Fruit fly (Drosophila melanogaster): ENCODE measurements around the gene CycK.

The CycK gene

dm6 chr2L:22129581-22130300 lies at the start of gene CycK (continued):
- TF ChIP-seq CG11902 (GFP tag; optimal IDR thresholded peaks at IDR 0.05) (no peak), CG1621 (tag; optimal IDR thresholded peaks at IDR 0.05) (no peak), CG6792 (GFP tag; optimal IDR thresholded peaks at IDR 0.05) (no peak), CG6163 (GFP tag; IDR thresholded peaks at IDR 0.05) (no peak), CG6854 (GFP tag; optimal IDR thresholded peaks at IDR 0.05) (no peak), CG8632 (GFP tag; optimal IDR thresholded peaks at IDR 0.05) (no peak), OdsH (GFP tag; optimal IDR thresholded peaks at IDR 0.05) (peak; percentile 4), Eip75B (GFP tag; optimal IDR thresholded peaks at IDR 0.05) (no peak), fd59A (GFP tag; optimal IDR thresholded peaks at IDR 0.05) (no peak)

- TF ChIP-seq CG6276 (GFP tag; optimal IDR thresholded peaks at IDR 0.05) = no peak
- no peak for TF ChIP-seq ss (GFP tag; optimal IDR thresholded peaks at IDR 0.05)
- no peak for TF ChIP-seq CG8319 (GFP tag; optimal IDR thresholded peaks at IDR 0.05)
- no peak for TF ChIP-seq CG4318 (GFP tag; optimal IDR thresholded peaks at IDR 0.05)
These were observed 46.5 kb upstream of the CycK start for dm6 chr2L:22176398-22176797.

dm6 chr2L:22175101-22175500 lies 45.2 kb upstream of the CycK start, which contains the start of gene CG3635:
Gene CG3635 (plus strand): TSS chr2L:22175415.
- TF ChIP-seq cyc (GFP tag; optimal IDR thresholded peaks at IDR 0.05) (no peak), topi (GFP tag; optimal IDR thresholded peaks at IDR 0.05) (no peak), CG34406 (GFP tag; optimal IDR thresholded peaks at IDR 0.05) (no peak), dac (GFP tag; optimal IDR thresholded peaks at IDR 0.05) (no peak), ss (GFP tag; optimal IDR thresholded peaks at IDR 0.05) (no peak), Hr4 (GFP tag; optimal IDR thresholded peaks at IDR 0.05) (no peak), Smox (GFP tag; optimal IDR thresholded peaks at IDR 0.05) (no peak), esn (GFP tag; optimal IDR thresholded peaks at IDR 0.05) (no peak), CG6276 (GFP tag; optimal IDR thresholded peaks at IDR 0.05) (no peak), Met (GFP tag; optimal IDR thresholded peaks at IDR 0.05) (no peak), Sox14 (GFP tag; optimal IDR thresholded peaks at IDR 0.05) (no peak), CG6792 (GFP tag; optimal IDR thresholded peaks at IDR 0.05) (no peak), achi (GFP tag; optimal IDR thresholded peaks at IDR 0.05) (no peak), CG31627 (GFP tag; optimal IDR thresholded peaks at IDR 0.05) (no peak), Hr39 (GFP tag; optimal IDR thresholded peaks at IDR 0.05) (no peak), eg (GFP tag; IDR thresholded peaks at IDR 0.05) (no peak), Lpt (GFP tag; optimal IDR thresholded peaks at IDR 0.05) (no peak)

dm6 chr2L:22169044-22169515 lies 39.1 kb upstream of the CycK start, which contains the start of gene Clamp:
Gene Clamp (minus strand): TSS chr2L:22169143.
- TF ChIP-seq CG6854 (GFP tag; optimal IDR thresholded peaks at IDR 0.05) (peak; percentile 15), Hr4 (GFP tag; optimal IDR thresholded peaks at IDR 0.05) (peak; percentile 4), CG31627 (GFP tag; optimal IDR thresholded peaks at IDR 0.05) (no peak), CG16779 (tag; optimal IDR thresholded peaks at IDR 0.05) (no peak), CG3032 (tag; optimal IDR thresholded peaks at IDR 0.05) (peak; percentile 29), Eip78C (GFP tag) (peak; percentile 12)

dm6 chr2L:22168559-22169027 lies 38.7 kb upstream of the CycK start:
- TF ChIP-seq Sox102F (GFP tag; optimal IDR thresholded peaks at IDR 0.05) = peak; percentile 50
- peak; percentile 19 for TF ChIP-seq CG6792 (GFP tag; optimal IDR thresholded peaks at IDR 0.05)
- peak; percentile 3 for TF ChIP-seq Hr4 (GFP tag; optimal IDR thresholded peaks at IDR 0.05)
- no peak for TF ChIP-seq vri (GFP tag; optimal IDR thresholded peaks at IDR 0.05)
- peak; percentile 12 for TF ChIP-seq Eip93F (GFP tag; optimal IDR thresholded peaks at IDR 0.05)
- TF ChIP-seq Blimp-1 (GFP tag; optimal IDR thresholded peaks at IDR 0.05) = peak; percentile 7
- TF ChIP-seq Met (GFP tag; optimal IDR thresholded peaks at IDR 0.05) = peak; percentile 30
- no peak for TF ChIP-seq fd85E (GFP tag; optimal IDR thresholded peaks at IDR 0.05)
- TF ChIP-seq CG3032 (tag; optimal IDR thresholded peaks at IDR 0.05) = peak; percentile 0
- no peak for TF ChIP-seq CG8119 (GFP tag; IDR thresholded peaks at IDR 0.05)
- peak; percentile 40 for TF ChIP-seq topi (GFP tag; optimal IDR thresholded peaks at IDR 0.05)
- peak; percentile 3 for TF ChIP-seq cyc (GFP tag; optimal IDR thresholded peaks at IDR 0.05)
- peak; percentile 50 for TF ChIP-seq Eip78C (GFP tag)
- peak; percentile 9 for TF ChIP-seq Ets21C (GFP tag; optimal IDR thresholded peaks at IDR 0.05)
- no peak for TF ChIP-seq CG32006 (GFP tag; optimal IDR thresholded peaks at IDR 0.05)
- peak; percentile 41 for TF ChIP-seq Smox (GFP tag; optimal IDR thresholded peaks at IDR 0.05)
- no peak for TF ChIP-seq CG9139 (GFP tag; optimal IDR thresholded peaks at IDR 0.05)
- peak; percentile 49 for TF ChIP-seq esn (GFP tag; optimal IDR thresholded peaks at IDR 0.05)
- TF ChIP-seq lz (GFP tag; optimal IDR thresholded peaks at IDR 0.05) = peak; percentile 5

All from whole organism, prepupa.